Fruit fly (Drosophila melanogaster) whole organism, embryonic: Measurements from ENCODE around the gene Pex7.

Experiments
- CG10565 ChIP-seq: fragments of 200-800 bp; sonication (Bioruptor generic); optimal IDR thresholded peaks from 3 replicates; lab custom pipeline; 2016; ENCODE audit warnings: missing biosample characterization, mild to moderate bottlenecking, missing genetic modification characterization
- CG13424 ChIP-seq: fragments of 200-800 bp; sonication (Bioruptor generic); optimal IDR thresholded peaks from 2 replicates; lab custom pipeline; 2019; ENCODE audit warnings: missing biosample characterization, mild to moderate bottlenecking, missing genetic modification characterization, moderate library complexity
- Dad ChIP-seq: fragments of 200-800 bp; sonication (Bioruptor generic); optimal IDR thresholded peaks from 3 replicates; lab custom pipeline; 2016; ENCODE audit warnings: missing biosample characterization, missing genetic modification characterization
- rib ChIP-seq: fragments of 200-800 bp; sonication (Bioruptor generic); IDR thresholded peaks from 2 replicates; pipeline ENCODE4 v1.3.6; 2022; ENCODE audit warnings: missing biosample characterization, missing genetic modification characterization
- slou ChIP-seq: fragments of 200-800 bp; sonication (Bioruptor generic); optimal IDR thresholded peaks from 3 replicates; lab custom pipeline; 2016; ENCODE audit warnings: missing biosample characterization, missing genetic modification characterization
- wor ChIP-seq: fragments of 200-800 bp; sonication (Bioruptor generic); IDR thresholded peaks from 2 replicates; pipeline ENCODE4 v1.3.6; 2022; ENCODE audit warnings: missing biosample characterization, missing genetic modification characterization

- no peak for TF ChIP-seq rib
- no peak for TF ChIP-seq CG13424 (tag; lab: Kevin White, UChicago)
- TF ChIP-seq slou, result no peak
- TF ChIP-seq CG10565, result no peak
- no peak for TF ChIP-seq Dad (GFP tag; lab: Kevin White, UChicago)
- no peak for TF ChIP-seq wor (GFP tag; lab: Robert Waterston, UW)
Measured at dm6 chr3L:8684419-8685081, 37.6 kb downstream of the Pex7 start.
